Worm (Caenorhabditis elegans) whole organism, midembryonic: ENCODE measurements around the gene clec-8.
"Not testable (repeated sequence)": the region's sequence is repeated elsewhere in the genome, so short reads cannot be mapped to it uniquely, and the experiment has no call there.

Experiments used
- T22C8.4 ChIP-seq: fragments of 200-800 bp; sonication (Bioruptor generic); IDR thresholded peaks from 2 replicates; pipeline ENCODE4 v1.3.6; 2022; ENCODE audit warnings: missing genetic modification characterization, missing compliant biosample characterization
- cog-1 ChIP-seq: sonication (generic microtip); optimal IDR thresholded peaks from 2 replicates; lab custom pipeline; 2016; ENCODE audit warnings: missing genetic modification characterization, missing compliant biosample characterization
- flt-1 ChIP-seq: fragments of 200-800 bp; sonication (Bioruptor generic); IDR thresholded peaks from 2 replicates; pipeline ENCODE4 v1.3.6; 2022; ENCODE audit warnings: missing genetic modification characterization, missing compliant biosample characterization
- klf-2 ChIP-seq: fragments of 200-800 bp; sonication (Bioruptor generic); conservative IDR thresholded peaks from 2 replicates; pipeline ENCODE4 v1.3.6; 2022; ENCODE audit warnings: missing genetic modification reagents, missing genetic modification characterization, missing compliant biosample characterization
- med-1 ChIP-seq: sonication (generic microtip); optimal IDR thresholded peaks from 2 replicates; lab custom pipeline; 2017; ENCODE audit warnings: missing genetic modification characterization, mild to moderate bottlenecking, missing compliant biosample characterization, antibody characterized with exemption, missing genetic modification reagents; ENCODE audit not compliant: insufficient read depth
- ref-1 ChIP-seq: fragments of 200-800 bp; sonication (Bioruptor generic); conservative IDR thresholded peaks from 2 replicates; pipeline ENCODE4 v1.3.6; 2022; ENCODE audit warnings: missing genetic modification reagents, missing genetic modification characterization, missing compliant biosample characterization
- tab-1 ChIP-seq: fragments of 200-800 bp; sonication (Bioruptor generic); IDR thresholded peaks from 2 replicates; pipeline ENCODE4 v1.3.6; 2022; ENCODE audit warnings: missing genetic modification characterization, missing compliant biosample characterization
- ztf-23 ChIP-seq: fragments of 200-800 bp; sonication (Bioruptor generic); IDR thresholded peaks from 2 replicates; pipeline ENCODE4 v1.3.6; 2022; ENCODE audit warnings: missing genetic modification reagents, missing genetic modification characterization, missing compliant biosample characterization
- ztf-29 ChIP-seq: fragments of 200-800 bp; sonication (Bioruptor generic); IDR thresholded peaks from 2 replicates; pipeline ENCODE4 v1.3.6; 2022; ENCODE audit warnings: missing genetic modification reagents, missing genetic modification characterization, missing compliant biosample characterization

Gene clec-8

DNA sequence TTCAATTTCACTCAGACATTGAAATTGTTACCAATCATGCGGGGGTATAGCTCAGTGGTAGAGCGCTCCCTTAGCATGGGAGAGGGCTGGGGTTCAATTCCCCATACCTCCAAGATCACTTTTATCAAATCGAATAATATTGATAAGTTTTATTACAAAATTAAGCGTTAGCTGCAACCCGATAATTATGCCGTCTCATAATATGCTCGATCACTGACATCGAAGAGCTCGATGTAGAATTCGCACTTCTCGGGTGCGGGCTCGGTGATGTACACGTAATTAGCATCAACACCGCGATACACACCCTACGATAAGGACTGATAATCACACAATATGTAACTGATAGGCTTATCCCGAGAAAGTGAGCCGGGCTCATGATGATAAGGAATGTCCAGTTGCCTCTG lies 35.3 kb downstream of the clec-8 start:
- TF ChIP-seq ref-1 (GFP tag; lab: Robert Waterston, UW) (no peak), ztf-29 (GFP tag; lab: Robert Waterston, UW) (no peak), flt-1 (GFP tag; lab: Robert Waterston, UW) (no peak)

DNA sequence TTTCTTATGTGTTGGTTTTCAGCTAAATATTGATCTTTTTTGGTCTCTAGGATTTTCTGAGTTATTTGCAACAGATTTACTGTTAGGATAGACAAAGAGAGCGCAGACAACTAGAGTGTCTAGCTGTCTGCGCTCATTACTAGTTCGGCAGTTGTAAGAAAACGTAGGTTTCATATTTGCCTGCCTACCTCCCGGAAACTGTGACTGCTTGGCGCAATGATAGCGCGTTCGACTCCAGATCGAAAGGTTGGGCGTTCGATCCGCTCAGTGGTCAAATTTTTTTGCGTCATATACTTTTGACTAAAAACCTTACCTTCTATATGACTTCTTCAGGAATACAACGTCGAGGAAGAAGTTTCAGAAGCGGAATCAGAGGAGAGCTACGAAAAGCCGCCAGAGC lies 38.5 kb downstream of the clec-8 start:
- no peak for TF ChIP-seq med-1
- no peak for TF ChIP-seq T22C8.4 (GFP tag; lab: Robert Waterston, UW)
- no peak for TF ChIP-seq klf-2 (GFP tag; lab: Robert Waterston, UW)
- TF ChIP-seq flt-1 (GFP tag; lab: Robert Waterston, UW), result no peak
- TF ChIP-seq ref-1 (GFP tag; lab: Robert Waterston, UW), result no peak
- no peak for TF ChIP-seq ztf-29 (GFP tag; lab: Robert Waterston, UW)
- no peak for TF ChIP-seq tab-1 (GFP tag; lab: Robert Waterston, UW)
- no peak for TF ChIP-seq cog-1 (tag; lab: Kevin White, UChicago)
- no peak for TF ChIP-seq ztf-23 (GFP tag; lab: Robert Waterston, UW)

ce11 chrII:12536203-12536602 lies 41.7 kb downstream of the clec-8 start, which contains the start of gene F49C5.3:
Gene F49C5.3, plus strand, starts transcription at chrII:12536503.
- TF ChIP-seq med-1; ztf-29 (GFP tag; lab: Robert Waterston, UW); T22C8.4 (GFP tag; lab: Robert Waterston, UW): not testable (repeated sequence)

DNA sequence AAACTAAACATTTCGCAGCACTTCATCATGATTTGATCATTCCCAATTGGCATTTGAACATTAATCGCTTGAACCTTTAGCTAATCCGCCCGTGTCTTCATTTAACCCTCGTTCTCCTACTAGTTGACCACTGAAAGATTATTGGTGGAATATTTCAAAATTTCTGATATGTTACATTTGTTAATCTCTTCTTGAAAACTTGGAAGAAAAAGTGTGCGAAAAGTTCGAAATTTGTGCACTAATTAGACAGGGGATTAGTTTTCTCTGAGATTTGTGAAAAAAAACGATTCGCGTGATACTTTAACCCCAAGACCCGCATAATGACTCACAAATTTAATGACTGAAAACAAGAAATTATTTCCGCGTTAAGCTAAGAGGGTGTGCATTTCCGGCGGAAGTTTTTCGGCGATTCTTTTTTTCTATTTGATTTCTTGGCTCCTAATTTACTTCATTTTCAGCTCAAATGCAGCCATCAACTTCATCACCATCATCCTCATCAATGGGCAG lies 42.5 kb downstream of the clec-8 start, which contains the start of gene nimk-1:
Gene nimk-1, plus strand, starts transcription at position 457 of the 507 bp plus-strand sequence.
- no peak for TF ChIP-seq T22C8.4 (GFP tag; lab: Robert Waterston, UW)
- no peak for TF ChIP-seq tab-1 (GFP tag; lab: Robert Waterston, UW)
- TF ChIP-seq ref-1 (GFP tag; lab: Robert Waterston, UW), result no peak
- no peak for TF ChIP-seq cog-1 (tag; lab: Kevin White, UChicago)

ce11 chrII:12530958-12531357 lies 46.9 kb downstream of the clec-8 start, which contains the start of gene srx-120:
Gene srx-120, plus strand, starts transcription at chrII:12531258.
- TF ChIP-seq cog-1 (tag; lab: Kevin White, UChicago) (no peak), med-1 (no peak), tab-1 (GFP tag; lab: Robert Waterston, UW) (no peak), ztf-29 (GFP tag; lab: Robert Waterston, UW) (no peak), flt-1 (GFP tag; lab: Robert Waterston, UW) (no peak), ref-1 (GFP tag; lab: Robert Waterston, UW) (no peak), T22C8.4 (GFP tag; lab: Robert Waterston, UW) (no peak)

DNA sequence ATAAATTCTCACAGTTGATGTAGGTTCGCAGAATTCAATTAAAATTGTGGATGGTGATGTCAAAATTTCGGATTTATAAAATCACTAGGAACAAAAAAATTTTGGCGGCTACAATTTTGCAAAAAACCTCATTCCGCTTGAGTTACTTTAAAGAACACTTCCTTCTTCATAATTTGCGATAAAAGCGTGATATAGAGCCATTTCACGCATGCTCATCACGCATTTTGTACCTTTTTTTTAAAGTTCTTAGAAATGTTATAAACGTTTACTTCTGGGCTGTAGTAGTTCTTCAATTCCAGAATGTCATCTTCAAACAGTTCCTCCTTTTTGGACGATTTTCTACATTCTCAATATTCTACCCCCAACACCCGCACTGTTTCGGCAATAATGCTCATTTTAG lies 49.9 kb downstream of the clec-8 start, which contains the start of gene srx-119:
Gene srx-119, plus strand, starts transcription at position 301 of the 400 bp plus-strand sequence.
- TF ChIP-seq ztf-29 (GFP tag; lab: Robert Waterston, UW) (no peak), tab-1 (GFP tag; lab: Robert Waterston, UW) (no peak), klf-2 (GFP tag; lab: Robert Waterston, UW) (no peak), ztf-23 (GFP tag; lab: Robert Waterston, UW) (no peak), flt-1 (GFP tag; lab: Robert Waterston, UW) (no peak), T22C8.4 (GFP tag; lab: Robert Waterston, UW) (no peak)
